Worm (Caenorhabditis elegans) whole organism, early embryonic: ENCODE data around the gene Y43B11AL.1.
A peak's percentile ranks its signal among the peaks of the same experiment; 100 is the strongest.

ENCODE experiments used
- B0310.2 ChIP-seq: sonication (generic microtip); optimal IDR thresholded peaks from 2 replicates; lab custom pipeline; 2016; ENCODE audit warnings: mild to moderate bottlenecking, missing genetic modification characterization, missing compliant biosample characterization
- F13C5.2 ChIP-seq: sonication (generic microtip); optimal IDR thresholded peaks from 2 replicates; lab custom pipeline; 2017; ENCODE audit warnings: mild to moderate bottlenecking, missing genetic modification characterization, inconsistent platforms, missing compliant biosample characterization
- ama-1 ChIP-seq: fragments of 150-350 bp; optimal IDR thresholded peaks from 2 replicates; lab custom pipeline; 2014
- ets-7 ChIP-seq: sonication (generic microtip); optimal IDR thresholded peaks from 2 replicates; lab custom pipeline; 2016; ENCODE audit warnings: missing genotype, missing genetic modification characterization, missing compliant biosample characterization
- flt-1 ChIP-seq: fragments of 200-800 bp; sonication (Bioruptor generic); IDR thresholded peaks from 2 replicates; pipeline ENCODE4 v1.3.6; 2022; ENCODE audit warnings: missing genetic modification characterization, missing compliant biosample characterization
- hmbx-1 ChIP-seq: sonication (generic microtip); optimal IDR thresholded peaks from 2 replicates; lab custom pipeline; 2016; ENCODE audit warnings: mild to moderate bottlenecking, missing genetic modification characterization, missing compliant biosample characterization
- hnd-1 ChIP-seq: sonication (generic microtip); optimal IDR thresholded peaks from 2 replicates; lab custom pipeline; 2016; ENCODE audit warnings: missing genetic modification characterization, missing compliant biosample characterization
- scrt-1 ChIP-seq: fragments of 200-800 bp; sonication (Bioruptor generic); IDR thresholded peaks from 2 replicates; pipeline ENCODE4 v1.3.6; 2022; ENCODE audit warnings: missing genetic modification characterization, missing compliant biosample characterization
- tbx-11 ChIP-seq: fragments of 200-800 bp; sonication (Bioruptor generic); IDR thresholded peaks from 2 replicates; pipeline ENCODE4 v1.3.6; 2022; ENCODE audit warnings: missing genetic modification characterization, missing compliant biosample characterization
- tbx-37 ChIP-seq: fragments of 200-800 bp; sonication (Bioruptor generic); conservative IDR thresholded peaks from 2 replicates; pipeline ENCODE4 v1.3.6; 2022; ENCODE audit warnings: missing genetic modification reagents, missing genetic modification characterization, missing compliant biosample characterization

ce11 chrIV:7039476-7040261 is 25.5 kb upstream of the Y43B11AL.1 start, which contains the start of the genes cogc-2 and klp-18:
- TF ChIP-seq ama-1 (lab: Kevin White, UChicago) (no peak), hmbx-1 (peak; percentile 7), F13C5.2 (tag; lab: Kevin White, UChicago) (peak; percentile 89), tbx-37 (peak; percentile 56), B0310.2 (tag; lab: Kevin White, UChicago) (no peak), tbx-11 (GFP tag; lab: Robert Waterston, UW) (peak; percentile 50; the same call in 1 of the 2 replicates), scrt-1 (GFP tag; lab: Robert Waterston, UW) (peak; percentile 76), ets-7 (tag; lab: Kevin White, UChicago) (peak; percentile 17), flt-1 (no peak; the same call in 1 of the 2 replicates), hnd-1 (tag; lab: Kevin White, UChicago) (peak; percentile 26)
